Worm (Caenorhabditis elegans) whole organism, L2 larva: ENCODE data around the gene C16C8.14.

Experiments used
- alr-1 ChIP-seq: fragments of 150-350 bp; optimal IDR thresholded peaks from 2 replicates; lab custom pipeline; 2014; ENCODE audit warnings: missing biosample characterization, missing genetic modification characterization
- aly-2 ChIP-seq: fragments of 150-350 bp; optimal IDR thresholded peaks from 2 replicates; lab custom pipeline; 2014; ENCODE audit warnings: missing biosample characterization, missing genetic modification characterization
- blmp-1 ChIP-seq: sonication (generic microtip); optimal IDR thresholded peaks from 2 replicates; lab custom pipeline; 2017; ENCODE audit warnings: missing genetic modification characterization, mild to moderate bottlenecking, missing compliant biosample characterization, antibody characterized with exemption, moderate library complexity; ENCODE audit not compliant: insufficient read depth
- elt-1 ChIP-seq: fragments of 150-350 bp; optimal IDR thresholded peaks from 2 replicates; lab custom pipeline; 2014; ENCODE audit warnings: missing biosample characterization, missing genetic modification characterization
- lsy-2 ChIP-seq, 2 experiments: fragments of 150-350 bp in 1 of 2; sonication (generic microtip) in 1 of 2; optimal IDR thresholded peaks; 2 replicates each; lab custom pipeline; 2014 to 2017; ENCODE audit warnings: missing biosample characterization in 2 of 2, missing genetic modification characterization in 2 of 2
- snpc-4 ChIP-seq: fragments of 150-350 bp; optimal IDR thresholded peaks from 2 replicates; lab custom pipeline; 2014; ENCODE audit warnings: missing biosample characterization, missing genetic modification characterization

ce11 chrII:3436412-3436811 lies 13.2 kb upstream of the C16C8.14 start, which contains the start of gene skpo-2:
- no peak for TF ChIP-seq blmp-1 (tag; lab: Kevin White, UChicago)
- no peak for TF ChIP-seq aly-2 (tag; lab: Kevin White, UChicago)
- TF ChIP-seq alr-1 (tag; lab: Kevin White, UChicago): no peak
- no peak for TF ChIP-seq elt-1 (tag; lab: Kevin White, UChicago)
- no peak for TF ChIP-seq lsy-2 (tag; optimal IDR thresholded peaks at IDR 0.05; lab: Kevin White, UChicago)
- TF ChIP-seq snpc-4 (tag; lab: Kevin White, UChicago): no peak
